Worm (Caenorhabditis elegans) whole organism, L1 larva: Measurements from ENCODE around the gene fkb-4.

Experiments used
- C04F5.9 ChIP-seq: sonication (generic microtip); optimal IDR thresholded peaks from 2 replicates; lab custom pipeline; 2016; ENCODE audit warnings: missing genetic modification characterization, missing compliant biosample characterization
- alr-1 ChIP-seq: fragments of 200-800 bp; sonication (Bioruptor generic); optimal IDR thresholded peaks from 2 replicates; lab custom pipeline; 2018; ENCODE audit warnings: borderline replicate concordance, mild to moderate bottlenecking, missing genetic modification characterization, missing compliant biosample characterization
- aly-2 ChIP-seq: fragments of 150-350 bp; optimal IDR thresholded peaks from 2 replicates; lab custom pipeline; 2014; ENCODE audit warnings: missing biosample characterization, missing genetic modification characterization
- ceh-63 ChIP-seq: fragments of 200-800 bp; sonication (Bioruptor generic); optimal IDR thresholded peaks from 2 replicates; lab custom pipeline; 2018; ENCODE audit warnings: mild to moderate bottlenecking, missing genetic modification characterization, missing compliant biosample characterization
- ces-1 ChIP-seq: fragments of 150-350 bp; optimal IDR thresholded peaks from 2 replicates; lab custom pipeline; 2014; ENCODE audit warnings: missing biosample characterization, missing genetic modification reagents, missing genetic modification characterization
- dpl-1 ChIP-seq, 3 experiments: fragments of 150-350 bp in 2 of 3; sonication (generic microtip) in 1 of 3; optimal IDR thresholded peaks; 2 replicates each; lab custom pipeline; 2014 to 2017; ENCODE audit warnings: missing biosample characterization in 3 of 3, missing genetic modification characterization in 3 of 3, missing genetic modification reagents in 3 of 3
- efl-1 ChIP-seq, 4 experiments: fragments of 150-350 bp; optimal IDR thresholded peaks in 3 of 4; peaks in 1 of 4; 1 replicate in 1 of 4; 2 replicates in 3 of 4; lab custom pipeline; 2014; ENCODE audit warnings: missing biosample characterization in 2 of 4, missing genetic modification characterization in 2 of 4, missing genetic modification reagents in 2 of 4
- efl-3 ChIP-seq: fragments of 200-800 bp; sonication (Bioruptor generic); optimal IDR thresholded peaks from 2 replicates; lab custom pipeline; 2018; ENCODE audit warnings: mild to moderate bottlenecking, missing genetic modification characterization, missing compliant biosample characterization
- egl-13 ChIP-seq: sonication (generic microtip); optimal IDR thresholded peaks from 2 replicates; lab custom pipeline; 2016; ENCODE audit warnings: missing genotype, missing genetic modification reagents, missing genetic modification characterization, missing compliant biosample characterization
- elt-3 ChIP-seq, 6 experiments: fragments of 150-350 bp in 1 of 6; sonication (generic microtip); optimal IDR thresholded peaks; 2 replicates each; lab custom pipeline; 2017 to 2018; ENCODE audit warnings: missing biosample characterization in 6 of 6, missing genetic modification characterization in 6 of 6, inconsistent platforms in 1 of 6
- fkh-4 ChIP-seq: sonication (generic microtip); optimal IDR thresholded peaks from 2 replicates; lab custom pipeline; 2016; ENCODE audit warnings: missing compliant biosample characterization, missing genetic modification characterization, borderline replicate concordance
- fkh-8 ChIP-seq: sonication (generic microtip); optimal IDR thresholded peaks from 2 replicates; lab custom pipeline; 2016; ENCODE audit warnings: mild to moderate bottlenecking, missing genetic modification characterization, missing compliant biosample characterization
- hlh-4 ChIP-seq: sonication (generic microtip); optimal IDR thresholded peaks from 2 replicates; lab custom pipeline; 2016; ENCODE audit warnings: mild to moderate bottlenecking, missing genetic modification characterization, missing compliant biosample characterization
- jun-1 ChIP-seq: fragments of 150-350 bp; optimal IDR thresholded peaks from 2 replicates; lab custom pipeline; 2014; ENCODE audit warnings: missing biosample characterization, missing genetic modification reagents, missing genetic modification characterization
- lin-15B ChIP-seq: fragments of 150-350 bp; sonication (generic microtip); optimal IDR thresholded peaks from 3 replicates; lab custom pipeline; 2014; ENCODE audit warnings: missing biosample characterization, missing genetic modification characterization
- lin-39 ChIP-seq: fragments of 150-350 bp; optimal IDR thresholded peaks from 2 replicates; lab custom pipeline; 2014; ENCODE audit warnings: missing biosample characterization, missing genetic modification reagents, missing genetic modification characterization
- lir-3 ChIP-seq: sonication (generic microtip); optimal IDR thresholded peaks from 2 replicates; lab custom pipeline; 2016; ENCODE audit warnings: mild to moderate bottlenecking, missing genetic modification characterization, moderate library complexity, missing compliant biosample characterization; ENCODE audit not compliant: poor library complexity
- mab-9 ChIP-seq: fragments of 200-800 bp; sonication (Bioruptor generic); IDR thresholded peaks from 2 replicates; pipeline ENCODE4 v1.3.6; 2022; ENCODE audit warnings: missing genetic modification reagents, missing genetic modification characterization, missing compliant biosample characterization
- nhr-11 ChIP-seq: fragments of 150-350 bp; optimal IDR thresholded peaks from 2 replicates; lab custom pipeline; 2014; ENCODE audit warnings: missing biosample characterization, missing genetic modification characterization
- nhr-19 ChIP-seq: fragments of 200-800 bp; sonication (Bioruptor generic); conservative IDR thresholded peaks from 2 replicates; pipeline ENCODE4 v1.3.6; 2022; ENCODE audit warnings: missing genetic modification characterization, missing compliant biosample characterization
- nhr-20 ChIP-seq: sonication (generic microtip); optimal IDR thresholded peaks from 2 replicates; lab custom pipeline; 2016; ENCODE audit warnings: mild to moderate bottlenecking, missing genetic modification characterization, missing compliant biosample characterization
- nhr-77 ChIP-seq: fragments of 150-350 bp; optimal IDR thresholded peaks from 2 replicates; lab custom pipeline; 2014; ENCODE audit warnings: missing biosample characterization, missing genetic modification characterization
- nhr-85 ChIP-seq: sonication (generic microtip); peaks from one replicate; lab custom pipeline; 2016; ENCODE audit warnings: missing genetic modification characterization, inconsistent platforms, missing compliant biosample characterization
- nhr-90 ChIP-seq: sonication (generic microtip); optimal IDR thresholded peaks from 2 replicates; lab custom pipeline; 2016; ENCODE audit warnings: mild to moderate bottlenecking, missing genetic modification characterization, missing compliant biosample characterization; ENCODE audit not compliant: poor library complexity
- pag-3 ChIP-seq: sonication (generic microtip); optimal IDR thresholded peaks from 2 replicates; lab custom pipeline; 2017; ENCODE audit warnings: missing genetic modification characterization, mild to moderate bottlenecking, missing compliant biosample characterization, antibody characterized with exemption, borderline replicate concordance; ENCODE audit not compliant: insufficient read depth
- pax-3 ChIP-seq: fragments of 200-800 bp; sonication (Bioruptor generic); optimal IDR thresholded peaks from 2 replicates; lab custom pipeline; 2018; ENCODE audit warnings: mild to moderate bottlenecking, missing genetic modification characterization, moderate library complexity, missing compliant biosample characterization
- pqm-1 ChIP-seq: sonication (generic microtip); optimal IDR thresholded peaks from 3 replicates; lab custom pipeline; 2017; ENCODE audit warnings: missing biosample characterization, missing genetic modification characterization
- rnt-1 ChIP-seq: sonication (generic microtip); optimal IDR thresholded peaks from 2 replicates; lab custom pipeline; 2016; ENCODE audit warnings: mild to moderate bottlenecking, missing genetic modification characterization, moderate library complexity, missing compliant biosample characterization
- skn-1 ChIP-seq: fragments of 150-350 bp; optimal IDR thresholded peaks from 2 replicates; lab custom pipeline; 2014; ENCODE audit warnings: missing biosample characterization, missing genetic modification characterization
- unc-62 ChIP-seq: fragments of 150-350 bp; optimal IDR thresholded peaks from 2 replicates; lab custom pipeline; 2014; ENCODE audit warnings: missing biosample characterization, missing genetic modification reagents, missing genetic modification characterization
- unc-86 ChIP-seq: sonication (generic microtip); optimal IDR thresholded peaks from 2 replicates; lab custom pipeline; 2016; ENCODE audit warnings: missing genetic modification characterization, missing compliant biosample characterization
- unc-98 ChIP-seq: fragments of 200-800 bp; sonication (Bioruptor generic); IDR thresholded peaks from 2 replicates; pipeline ENCODE4 v1.3.6; 2022; ENCODE audit warnings: missing genetic modification characterization, missing compliant biosample characterization
- vab-15 ChIP-seq: sonication (generic microtip); optimal IDR thresholded peaks from 2 replicates; lab custom pipeline; 2017; ENCODE audit warnings: missing genotype, mild to moderate bottlenecking, missing genetic modification characterization, missing compliant biosample characterization
- ztf-4 ChIP-seq: fragments of 150-350 bp; optimal IDR thresholded peaks from 2 replicates; lab custom pipeline; 2014; ENCODE audit warnings: missing biosample characterization, missing genetic modification characterization

fkb-4 gene

ce11 chrV:12773852-12774251 is 13.1 kb downstream of the fkb-4 start:
- TF ChIP-seq nhr-19 (GFP tag; lab: Robert Waterston, UW) (no peak), unc-86 (tag; lab: Kevin White, UChicago) (no peak), jun-1 (no peak), lin-39 (tag; lab: Kevin White, UChicago) (no peak), lin-15B (tag; lab: Kevin White, UChicago) (no peak), efl-1 (optimal IDR thresholded peaks at IDR 0.05; lab: Kevin White, UChicago) (no peak), efl-1 (GFP tag; optimal IDR thresholded peaks at IDR 0.05 in 1 of 2; lab: Kevin White, UChicago) (peak in 1 of 2 experiments; percentile 86), fkh-4 (tag; lab: Kevin White, UChicago) (no peak), fkh-8 (tag; lab: Kevin White, UChicago) (peak; percentile 59), pqm-1 (tag; lab: Kevin White, UChicago) (no peak), nhr-77 (tag; lab: Kevin White, UChicago) (no peak), ztf-4 (tag; lab: Kevin White, UChicago) (no peak), mab-9 (GFP tag; lab: Robert Waterston, UW) (no peak)
- TF ChIP-seq, all 84 proteins: peak for 2

DNA sequence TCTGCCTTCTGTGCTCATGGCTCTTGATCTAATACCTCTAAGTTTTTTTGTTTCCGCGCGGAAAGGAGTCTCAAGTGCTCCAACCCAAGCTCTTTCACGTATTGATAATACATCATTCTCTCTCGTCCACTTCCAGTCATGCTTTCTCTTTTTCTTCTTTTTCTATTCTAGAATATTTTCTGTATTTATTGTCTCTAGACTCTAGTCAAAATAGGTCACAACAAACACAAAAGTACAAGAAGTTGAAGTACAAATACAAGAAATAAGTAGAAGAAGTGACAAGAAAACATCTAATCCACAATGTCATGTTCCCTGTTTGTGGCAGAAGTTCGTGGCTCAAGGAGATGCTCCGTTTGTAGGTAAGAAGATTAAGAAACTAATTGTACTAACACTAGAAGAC is 13.7 kb downstream of the fkb-4 start, which contains the start of gene ZC455.1:
Gene ZC455.1 (plus strand): TSS at position 301 of the 400 bp plus-strand sequence.
- no peak for TF ChIP-seq elt-3 (tag; optimal IDR thresholded peaks at IDR 0.05; lab: Kevin White, UChicago)
- TF ChIP-seq aly-2 (tag; lab: Kevin White, UChicago) = no peak
- TF ChIP-seq nhr-11 (tag; lab: Kevin White, UChicago) = no peak
- TF ChIP-seq nhr-85 (tag; lab: Kevin White, UChicago) = no peak
- TF ChIP-seq ces-1 = no peak
- no peak for TF ChIP-seq ceh-63 (GFP tag; lab: Kevin White, UChicago)
- no peak for TF ChIP-seq pag-3 (tag; lab: Kevin White, UChicago)

DNA sequence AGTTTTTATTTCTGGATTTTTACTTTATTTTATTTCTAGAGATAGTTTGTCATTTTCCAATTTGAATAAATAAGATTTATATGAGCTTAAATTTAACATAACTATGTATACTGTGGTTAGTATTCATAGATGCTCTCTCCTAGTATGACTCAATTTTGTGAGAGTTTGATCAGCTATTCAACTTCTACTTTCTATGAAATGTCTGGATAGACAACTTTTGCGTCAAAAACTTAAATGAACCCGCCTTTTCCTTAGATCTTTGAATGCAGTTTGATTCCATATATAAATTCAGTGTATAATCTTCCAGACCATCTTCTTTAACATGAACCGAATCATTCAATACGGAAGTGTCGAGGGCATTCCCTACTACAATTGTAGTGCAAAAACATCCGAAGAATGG is 18.0 kb downstream of the fkb-4 start, which contains the start of gene srt-43:
Gene srt-43 (plus strand): TSS at position 301 of the 400 bp plus-strand sequence.
- no peak for TF ChIP-seq vab-15 (tag; lab: Kevin White, UChicago)
- no peak for TF ChIP-seq C04F5.9 (tag; lab: Kevin White, UChicago)
- TF ChIP-seq fkh-8 (tag; lab: Kevin White, UChicago) = no peak
- no peak for TF ChIP-seq hlh-4 (tag; lab: Kevin White, UChicago)
- no peak for TF ChIP-seq skn-1
- TF ChIP-seq efl-3 (GFP tag; lab: Kevin White, UChicago) = no peak
- TF ChIP-seq nhr-11 (tag; lab: Kevin White, UChicago) = no peak
- TF ChIP-seq pax-3 (tag; lab: Kevin White, UChicago) = no peak
- TF ChIP-seq lir-3 = no peak
- no peak for TF ChIP-seq dpl-1 (GFP tag; optimal IDR thresholded peaks at IDR 0.05; lab: Kevin White, UChicago)
- no peak for TF ChIP-seq egl-13
- no peak for TF ChIP-seq unc-98 (GFP tag; lab: Robert Waterston, UW)
- no peak for TF ChIP-seq unc-62 (GFP tag; lab: Kevin White, UChicago)
- TF ChIP-seq nhr-90 (tag; lab: Kevin White, UChicago) = no peak
- no peak for TF ChIP-seq alr-1 (tag; lab: Kevin White, UChicago)
- no peak for TF ChIP-seq pqm-1 (tag; lab: Kevin White, UChicago)
- no peak for TF ChIP-seq ztf-4 (tag; lab: Kevin White, UChicago)
- TF ChIP-seq rnt-1 (tag; lab: Kevin White, UChicago) = no peak
- TF ChIP-seq mab-9 (GFP tag; lab: Robert Waterston, UW) = no peak
- no peak for TF ChIP-seq nhr-20 (tag; lab: Kevin White, UChicago)
